Worm (Caenorhabditis elegans) whole organism, young adult: ENCODE measurements around the gene R13A5.11.

Source experiments
- K12H6.12 ChIP-seq: fragments of 200-800 bp; sonication (Bioruptor generic); optimal IDR thresholded peaks from 2 replicates; lab custom pipeline; 2018; ENCODE audit warnings: mild to moderate bottlenecking, missing genetic modification characterization, missing compliant biosample characterization
- T07F8.4 ChIP-seq: sonication (generic microtip); optimal IDR thresholded peaks from 2 replicates; lab custom pipeline; 2016; ENCODE audit warnings: mild to moderate bottlenecking, missing genetic modification characterization, moderate library complexity, missing compliant biosample characterization
- cebp-1 ChIP-seq, 2 experiments: fragments of 200-800 bp in 1 of 2; sonication (Bioruptor generic) in 1 of 2; sonication (generic microtip) in 1 of 2; IDR thresholded peaks in 1 of 2; optimal IDR thresholded peaks in 1 of 2; 2 replicates each; pipeline versions ENCODE4 v1.3.6 to Lab custom; 2017 to 2022; ENCODE audit warnings: missing compliant biosample characterization in 2 of 2, missing genetic modification characterization in 2 of 2, mild to moderate bottlenecking in 1 of 2, missing genetic modification reagents in 1 of 2, moderate library complexity in 1 of 2
- dpl-1 ChIP-seq: fragments of 150-350 bp; optimal IDR thresholded peaks from 2 replicates; lab custom pipeline; 2014; ENCODE audit warnings: missing biosample characterization, missing genetic modification reagents, missing genetic modification characterization
- efl-1 ChIP-seq: fragments of 150-350 bp; optimal IDR thresholded peaks from 2 replicates; lab custom pipeline; 2014; ENCODE audit warnings: missing biosample characterization, missing genetic modification reagents, missing genetic modification characterization
- lin-26 ChIP-seq: fragments of 200-800 bp; sonication (Bioruptor generic); IDR thresholded peaks from 2 replicates; pipeline ENCODE4 v1.3.6; 2022; ENCODE audit warnings: missing genetic modification reagents, missing genetic modification characterization, missing compliant biosample characterization
- mel-28 ChIP-seq: sonication (generic microtip); optimal IDR thresholded peaks from 2 replicates; lab custom pipeline; 2016; ENCODE audit warnings: borderline replicate concordance, mild to moderate bottlenecking, missing genetic modification characterization, missing compliant biosample characterization
- mxl-1 ChIP-seq: sonication (generic microtip); optimal IDR thresholded peaks from 2 replicates; lab custom pipeline; 2016; ENCODE audit warnings: missing genetic modification characterization, missing compliant biosample characterization
- pha-4 ChIP-seq: fragments of 150-350 bp; sonication (generic microtip); optimal IDR thresholded peaks from 2 replicates; lab custom pipeline; 2014; ENCODE audit warnings: missing biosample characterization, missing genetic modification reagents, missing genetic modification characterization
- sdz-38 ChIP-seq: sonication (generic microtip); optimal IDR thresholded peaks from 2 replicates; lab custom pipeline; 2016; ENCODE audit warnings: missing genotype, missing genetic modification characterization, missing compliant biosample characterization
- sea-2 ChIP-seq: fragments of 200-800 bp; sonication (Bioruptor generic); IDR thresholded peaks from 2 replicates; pipeline ENCODE4 v1.3.6; 2022; ENCODE audit warnings: missing genetic modification characterization, missing compliant biosample characterization
- snpc-1.1 ChIP-seq: sonication (generic microtip); optimal IDR thresholded peaks from 2 replicates; lab custom pipeline; 2017; ENCODE audit warnings: missing genetic modification characterization, mild to moderate bottlenecking, missing compliant biosample characterization, antibody characterized with exemption, moderate library complexity, missing genotype, missing genetic modification reagents; ENCODE audit not compliant: insufficient read depth
- snpc-4 ChIP-seq, 5 experiments: fragments of 150-350 bp in 1 of 5; sonication (generic microtip) in 4 of 5; optimal IDR thresholded peaks; 2 replicates each; lab custom pipeline; 2014 to 2018; ENCODE audit warnings: missing genetic modification characterization in 5 of 5, missing biosample characterization in 3 of 5, antibody characterized with exemption in 2 of 5, mild to moderate bottlenecking in 2 of 5, missing compliant biosample characterization in 2 of 5, missing genotype in 2 of 5, moderate library complexity in 2 of 5, missing genetic modification reagents in 1 of 5

- TF ChIP-seq cebp-1 (GFP tag; IDR thresholded peaks at IDR 0.05; lab: Robert Waterston, UW) (no peak), cebp-1 (tag; optimal IDR thresholded peaks at IDR 0.05; lab: Kevin White, UChicago) (peak; percentile 54), mxl-1 (tag; lab: Kevin White, UChicago) (peak; percentile 22), K12H6.12 (tag; lab: Kevin White, UChicago) (no peak), dpl-1 (GFP tag; lab: Kevin White, UChicago) (peak; percentile 19), snpc-1.1 (tag; lab: Kevin White, UChicago) (no peak), snpc-4 (GFP tag; optimal IDR thresholded peaks at IDR 0.05; lab: Kevin White, UChicago) (no peak), snpc-4 (tag; optimal IDR thresholded peaks at IDR 0.05; lab: Kevin White, UChicago) (no peak), mel-28 (tag; lab: Kevin White, UChicago) (no peak), sdz-38 (tag; lab: Kevin White, UChicago) (no peak), pha-4 (no peak), lin-26 (GFP tag; lab: Robert Waterston, UW) (peak; percentile 77; the same call in 1 of the 2 replicates), sea-2 (GFP tag; lab: Robert Waterston, UW) (no peak), T07F8.4 (tag; lab: Kevin White, UChicago) (no peak), efl-1 (GFP tag; lab: Kevin White, UChicago) (no peak)
Observed at ce11 chrIII:7642015-7642414, 48.9 kb upstream of the R13A5.11 start.
